In genomic region chr3L:14634773-14635563, dm6 we compare ENCODE assay signal across 3 fruit fly cellular contexts.
TF ChIP-seq lines count a peak whose summit lies in the region.

No protein-coding gene starts in this region.

TF ChIP-seq in whole organism, embryonic, 481 proteins besides CTCF, POLR2A, EP300 and RAD21 (continued from another document and continues in another):
- TF ChIP-seq CG5180 (GFP tag; optimal IDR thresholded peaks at IDR 0.05; lab: Kevin White, UChicago) (peak; percentile 5), CG17359 (tag; optimal IDR thresholded peaks at IDR 0.05; lab: Kevin White, UChicago) (peak; percentile 51), BtbVII (GFP tag; optimal IDR thresholded peaks at IDR 0.05; lab: Kevin White, UChicago) (no peak), CG3163 (GFP tag; optimal IDR thresholded peaks at IDR 0.05; lab: Kevin White, UChicago) (no peak), CG2678 (tag; optimal IDR thresholded peaks at IDR 0.05; lab: Kevin White, UChicago) (peak; percentile 77), D19A (tag; optimal IDR thresholded peaks at IDR 0.05; lab: Kevin White, UChicago) (peak; percentile 75), CG9932 (GFP tag; IDR thresholded peaks at IDR 0.05; lab: Robert Waterston, UW) (no peak), CG6175 (GFP tag; IDR thresholded peaks at IDR 0.05; lab: Robert Waterston, UW) (no peak), gcm (GFP tag; optimal IDR thresholded peaks at IDR 0.05; lab: Kevin White, UChicago) (peak; percentile 76), Pdp1 (GFP tag; optimal IDR thresholded peaks at IDR 0.05; lab: Kevin White, UChicago) (peak in 1 of 2 experiments; percentile 31), ci (GFP tag; IDR thresholded peaks at IDR 0.05; lab: Robert Waterston, UW) (0 out of 3 replicates have a peak, but pooled peaks have one; percentile 18), Dip2 (GFP tag; IDR thresholded peaks at IDR 0.05; lab: Robert Waterston, UW) (no peak), Oaz (GFP tag; IDR thresholded peaks at IDR 0.05; lab: Robert Waterston, UW) (no peak), CG10267 (tag; optimal IDR thresholded peaks at IDR 0.05; lab: Kevin White, UChicago) (peak; percentile 88), ranshi (GFP tag; IDR thresholded peaks at IDR 0.05; lab: Robert Waterston, UW) (peak; percentile 8; the same call in 1 of the 2 replicates), hkb (optimal IDR thresholded peaks at IDR 0.05; lab: Kevin White, UChicago) (no peak), hkb (GFP tag; IDR thresholded peaks at IDR 0.05; lab: Robert Waterston, UW) (0 out of 2 replicates have a peak, but pooled peaks have one; percentile 35), CG12659 (GFP tag; optimal IDR thresholded peaks at IDR 0.05; lab: Kevin White, UChicago) (peak; percentile 24), CG4360 (GFP tag; IDR thresholded peaks at IDR 0.05; lab: Robert Waterston, UW) (peak; percentile 7; the same call in 1 of the 2 replicates), CG2875 (GFP tag; optimal IDR thresholded peaks at IDR 0.05; lab: Kevin White, UChicago) (peak; percentile 64), p53 (GFP tag; optimal IDR thresholded peaks at IDR 0.05; lab: Kevin White, UChicago) (no peak), CG8290 (GFP tag; optimal IDR thresholded peaks at IDR 0.05; lab: Kevin White, UChicago) (peak; percentile 23), CG8290 (tag; optimal IDR thresholded peaks at IDR 0.05; lab: Kevin White, UChicago) (no peak), dan (GFP tag; IDR thresholded peaks at IDR 0.05; lab: Robert Waterston, UW) (no peak; the same call in 1 of the 2 replicates), CG6791 (GFP tag; IDR thresholded peaks at IDR 0.05; lab: Robert Waterston, UW; ENCODE audit: partially characterized antibody) (peak; percentile 7; the same call in 1 of the 3 replicates), Ssrp (tag; optimal IDR thresholded peaks at IDR 0.05; lab: Kevin White, UChicago) (peak; percentile 81), CG12219 (GFP tag; optimal IDR thresholded peaks at IDR 0.05; lab: Kevin White, UChicago) (no peak), ab (GFP tag; optimal IDR thresholded peaks at IDR 0.05; lab: Kevin White, UChicago) (no peak), CG12236 (GFP tag; optimal IDR thresholded peaks at IDR 0.05; lab: Kevin White, UChicago) (no peak), tgo (GFP tag; IDR thresholded peaks at IDR 0.05; lab: Robert Waterston, UW) (peak; percentile 49; the same call in 1 of the 3 replicates), chn (GFP tag; optimal IDR thresholded peaks at IDR 0.05; lab: Kevin White, UChicago) (peak; percentile 7), CG10366 (GFP tag; IDR thresholded peaks at IDR 0.05; lab: Robert Waterston, UW) (no peak; the same call in 1 of the 2 replicates), ac (GFP tag; optimal IDR thresholded peaks at IDR 0.05; lab: Kevin White, UChicago) (peak; percentile 64), CG10321 (GFP tag; IDR thresholded peaks at IDR 0.05; lab: Robert Waterston, UW) (peak; percentile 47; the same call in 1 of the 2 replicates), CG13775 (GFP tag; optimal IDR thresholded peaks at IDR 0.05; lab: Kevin White, UChicago) (peak; percentile 77), CG10274 (GFP tag; optimal IDR thresholded peaks at IDR 0.05; lab: Kevin White, UChicago) (no peak), CG7786 (GFP tag; optimal IDR thresholded peaks at IDR 0.05; lab: Kevin White, UChicago) (no peak), ssp (GFP tag; IDR thresholded peaks at IDR 0.05; lab: Robert Waterston, UW) (peak; percentile 30; the same call in 1 of the 2 replicates), CG9609 (GFP tag; optimal IDR thresholded peaks at IDR 0.05; lab: Kevin White, UChicago) (no peak), slp2 (GFP tag; optimal IDR thresholded peaks at IDR 0.05; lab: Kevin White, UChicago) (no peak), run (tag; optimal IDR thresholded peaks at IDR 0.05; lab: Kevin White, UChicago) (no peak), nerfin-1 (tag; optimal IDR thresholded peaks at IDR 0.05; lab: Kevin White, UChicago) (peak; percentile 69), trem (tag; optimal IDR thresholded peaks at IDR 0.05; lab: Kevin White, UChicago) (peak; percentile 93)

TF ChIP-seq in whole organism, prepupa, 60 proteins besides CTCF, POLR2A, EP300 and RAD21 (continued from another document):
- TF ChIP-seq CG10669 (GFP tag; optimal IDR thresholded peaks at IDR 0.05; lab: Kevin White, UChicago) (peak; percentile 87), CG31627 (GFP tag; optimal IDR thresholded peaks at IDR 0.05; lab: Kevin White, UChicago) (peak; percentile 69), CG8632 (GFP tag; optimal IDR thresholded peaks at IDR 0.05; lab: Kevin White, UChicago) (peak; percentile 89), CG10631 (GFP tag; optimal IDR thresholded peaks at IDR 0.05; lab: Kevin White, UChicago) (peak; percentile 77), Hr39 (GFP tag; optimal IDR thresholded peaks at IDR 0.05; lab: Kevin White, UChicago) (peak; percentile 63), Blimp-1 (GFP tag; optimal IDR thresholded peaks at IDR 0.05; lab: Kevin White, UChicago) (peak; percentile 57), CG3032 (tag; optimal IDR thresholded peaks at IDR 0.05; lab: Kevin White, UChicago) (peak; percentile 93), Sox102F (GFP tag; optimal IDR thresholded peaks at IDR 0.05; lab: Kevin White, UChicago) (peak; percentile 71), topi (GFP tag; optimal IDR thresholded peaks at IDR 0.05; lab: Kevin White, UChicago) (peak; percentile 91), CG11294 (GFP tag; IDR thresholded peaks at IDR 0.05; lab: Robert Waterston, UW) (no peak), Eip75B (GFP tag; optimal IDR thresholded peaks at IDR 0.05; lab: Kevin White, UChicago) (peak; percentile 72), Met (GFP tag; optimal IDR thresholded peaks at IDR 0.05; lab: Kevin White, UChicago) (peak; percentile 86), CG32006 (GFP tag; optimal IDR thresholded peaks at IDR 0.05; lab: Kevin White, UChicago) (peak; percentile 42), fd59A (GFP tag; optimal IDR thresholded peaks at IDR 0.05; lab: Kevin White, UChicago) (peak; percentile 76), dsx (GFP tag; optimal IDR thresholded peaks at IDR 0.05; lab: Kevin White, UChicago; ENCODE audit: poor library complexity, severe bottlenecking) (peak; percentile 83), CG6808 (GFP tag; optimal IDR thresholded peaks at IDR 0.05; lab: Kevin White, UChicago) (peak; percentile 84), CG8319 (GFP tag; optimal IDR thresholded peaks at IDR 0.05; lab: Kevin White, UChicago) (peak; percentile 67), Ets96B (tag; optimal IDR thresholded peaks at IDR 0.05; lab: Kevin White, UChicago) (peak; percentile 88), spab (GFP tag; optimal IDR thresholded peaks at IDR 0.05; lab: Kevin White, UChicago) (peak; percentile 84), Lpt (GFP tag; optimal IDR thresholded peaks at IDR 0.05; lab: Kevin White, UChicago) (peak; percentile 43), cyc (GFP tag; optimal IDR thresholded peaks at IDR 0.05; lab: Kevin White, UChicago) (peak; percentile 85), Sox15 (GFP tag; optimal IDR thresholded peaks at IDR 0.05; lab: Kevin White, UChicago) (peak; percentile 74), net (GFP tag; optimal IDR thresholded peaks at IDR 0.05; lab: Kevin White, UChicago) (peak; percentile 56), CG9139 (GFP tag; optimal IDR thresholded peaks at IDR 0.05; lab: Kevin White, UChicago) (peak; percentile 70), fd85E (GFP tag; optimal IDR thresholded peaks at IDR 0.05; lab: Kevin White, UChicago) (no peak), Hr4 (GFP tag; optimal IDR thresholded peaks at IDR 0.05; lab: Kevin White, UChicago) (peak; percentile 7), Gug (GFP tag; IDR thresholded peaks at IDR 0.05; lab: Robert Waterston, UW) (no peak), CG6792 (GFP tag; optimal IDR thresholded peaks at IDR 0.05; lab: Kevin White, UChicago) (peak; percentile 78), CG3919 (GFP tag; optimal IDR thresholded peaks at IDR 0.05; lab: Kevin White, UChicago) (peak; percentile 80), Sox14 (GFP tag; optimal IDR thresholded peaks at IDR 0.05; lab: Kevin White, UChicago) (peak; percentile 65), CG6276 (GFP tag; optimal IDR thresholded peaks at IDR 0.05; lab: Kevin White, UChicago) (no peak), ss (GFP tag; optimal IDR thresholded peaks at IDR 0.05; lab: Kevin White, UChicago) (peak; percentile 65 to 88), CG16779 (tag; optimal IDR thresholded peaks at IDR 0.05; lab: Kevin White, UChicago) (peak; percentile 21), Eip78C (GFP tag; lab: Kevin White, UChicago) (peak; percentile 96), CG15336 (GFP tag; IDR thresholded peaks at IDR 0.05; lab: Robert Waterston, UW) (peak; percentile 51), Eip93F (GFP tag; optimal IDR thresholded peaks at IDR 0.05; lab: Kevin White, UChicago) (peak; percentile 39), CG1621 (tag; optimal IDR thresholded peaks at IDR 0.05; lab: Kevin White, UChicago) (peak; percentile 55)

TF ChIP-seq in whole organism, wandering third instar larva, 38 proteins besides CTCF, POLR2A, EP300 and RAD21 (continued from another document):
- TF ChIP-seq woc (GFP tag; optimal IDR thresholded peaks at IDR 0.05; lab: Kevin White, UChicago) (peak; percentile 46), pan (optimal IDR thresholded peaks at IDR 0.05; lab: Kevin White, UChicago) (no peak), N (GFP tag; optimal IDR thresholded peaks at IDR 0.05; lab: Kevin White, UChicago) (no peak), Rel (GFP tag; optimal IDR thresholded peaks at IDR 0.05; lab: Kevin White, UChicago) (no peak), Rel (tag; optimal IDR thresholded peaks at IDR 0.05; lab: Kevin White, UChicago) (peak; percentile 53), br (GFP tag; optimal IDR thresholded peaks at IDR 0.05; lab: Kevin White, UChicago) (peak; percentile 37), Myc (optimal IDR thresholded peaks at IDR 0.05; lab: Kevin White, UChicago) (no peak), brk (GFP tag; optimal IDR thresholded peaks at IDR 0.05; lab: Kevin White, UChicago) (peak; percentile 70), Mio (GFP tag; optimal IDR thresholded peaks at IDR 0.05; lab: Kevin White, UChicago) (no peak), usp (GFP tag; optimal IDR thresholded peaks at IDR 0.05; lab: Kevin White, UChicago) (no peak)
